Fruit fly (Drosophila melanogaster) whole organism, pupa: ENCODE results near the gene TTLL4A.

Source experiments
- CG10348 ChIP-seq: fragments of 200-800 bp; sonication (Bioruptor generic); IDR thresholded peaks from 2 replicates; pipeline ENCODE4 v1.3.6; 2022; ENCODE audit warnings: missing biosample characterization, missing genetic modification characterization
- CG12605 ChIP-seq: fragments of 200-800 bp; sonication (Bioruptor generic); IDR thresholded peaks from 2 replicates; pipeline ENCODE4 v1.3.6; 2022; ENCODE audit warnings: missing biosample characterization, missing genetic modification characterization
- CG13204 ChIP-seq: fragments of 200-800 bp; sonication (Bioruptor generic); optimal IDR thresholded peaks from 2 replicates; lab custom pipeline; 2018; ENCODE audit warnings: missing biosample characterization, mild to moderate bottlenecking, missing genetic modification characterization, moderate library complexity
- CG14655 ChIP-seq: fragments of 200-800 bp; sonication (Bioruptor generic); optimal IDR thresholded peaks from 3 replicates; lab custom pipeline; 2017; ENCODE audit warnings: mild to moderate bottlenecking, missing biosample characterization, missing genetic modification reagents, missing genetic modification characterization
- CG15710 ChIP-seq: fragments of 200-800 bp; sonication (Bioruptor generic); optimal IDR thresholded peaks from 2 replicates; lab custom pipeline; 2018; ENCODE audit warnings: missing biosample characterization, mild to moderate bottlenecking, missing genetic modification characterization, moderate library complexity
- CG17806 ChIP-seq: fragments of 200-800 bp; sonication (Bioruptor generic); optimal IDR thresholded peaks from 2 replicates; lab custom pipeline; 2018; ENCODE audit warnings: missing biosample characterization, mild to moderate bottlenecking, missing genetic modification characterization, moderate library complexity
- CG32121 ChIP-seq: fragments of 200-800 bp; sonication (Bioruptor generic); IDR thresholded peaks from 2 replicates; pipeline ENCODE4 v1.3.6; 2022; ENCODE audit warnings: missing biosample characterization, missing genetic modification characterization
- CG34367 ChIP-seq: fragments of 200-800 bp; sonication (Bioruptor generic); optimal IDR thresholded peaks from 2 replicates; lab custom pipeline; 2018; ENCODE audit warnings: missing biosample characterization, mild to moderate bottlenecking, missing genetic modification characterization
- CG4496 ChIP-seq: fragments of 200-800 bp; sonication (Bioruptor generic); IDR thresholded peaks from 3 replicates; pipeline ENCODE4 v1.3.6; 2022; ENCODE audit warnings: missing biosample characterization, missing genetic modification characterization
- CG8159 ChIP-seq: fragments of 200-800 bp; sonication (Bioruptor generic); optimal IDR thresholded peaks from 3 replicates; lab custom pipeline; 2018; ENCODE audit warnings: missing biosample characterization, mild to moderate bottlenecking, missing genetic modification characterization, moderate library complexity
- CG8301 ChIP-seq: fragments of 200-800 bp; sonication (Bioruptor generic); optimal IDR thresholded peaks from 2 replicates; lab custom pipeline; 2018; ENCODE audit warnings: missing biosample characterization, mild to moderate bottlenecking, missing genetic modification characterization
- CG9948 ChIP-seq: fragments of 200-800 bp; sonication (Bioruptor generic); optimal IDR thresholded peaks from 2 replicates; lab custom pipeline; 2018; ENCODE audit warnings: missing biosample characterization, mild to moderate bottlenecking, missing genetic modification characterization, moderate library complexity
- D1 ChIP-seq: fragments of 200-800 bp; sonication (Bioruptor generic); optimal IDR thresholded peaks from 2 replicates; lab custom pipeline; 2018; ENCODE audit warnings: missing biosample characterization, mild to moderate bottlenecking, missing genetic modification characterization, moderate library complexity
- EcR ChIP-seq: fragments of 200-800 bp; sonication (Bioruptor generic); optimal IDR thresholded peaks from 3 replicates; lab custom pipeline; 2019; ENCODE audit warnings: missing biosample characterization, missing genetic modification characterization, mild to moderate bottlenecking, moderate library complexity, missing genetic modification reagents
- Ets98B ChIP-seq: fragments of 200-800 bp; sonication (Bioruptor generic); IDR thresholded peaks from 2 replicates; pipeline ENCODE4 v1.3.6; 2022; ENCODE audit warnings: missing biosample characterization, missing genetic modification characterization
- Pif1A ChIP-seq: fragments of 200-800 bp; sonication (Bioruptor generic); optimal IDR thresholded peaks from 3 replicates; lab custom pipeline; 2016; ENCODE audit warnings: missing biosample characterization, missing genetic modification characterization
- Pif1B ChIP-seq: fragments of 200-800 bp; sonication (Bioruptor generic); optimal IDR thresholded peaks from 3 replicates; lab custom pipeline; 2016; ENCODE audit warnings: missing biosample characterization, missing genetic modification characterization
- Snoo ChIP-seq: fragments of 200-800 bp; sonication (Bioruptor generic); optimal IDR thresholded peaks from 3 replicates; lab custom pipeline; 2017; ENCODE audit warnings: missing biosample characterization, mild to moderate bottlenecking, missing genetic modification characterization, inconsistent platforms
- fd96Ca ChIP-seq: fragments of 200-800 bp; sonication (Bioruptor generic); IDR thresholded peaks from 3 replicates; pipeline ENCODE4 v1.3.6; 2022; ENCODE audit warnings: missing biosample characterization, missing genetic modification characterization
- gl ChIP-seq: fragments of 200-800 bp; sonication (Bioruptor generic); optimal IDR thresholded peaks from 2 replicates; lab custom pipeline; 2018; ENCODE audit warnings: missing biosample characterization, mild to moderate bottlenecking, missing genetic modification characterization
- rn ChIP-seq: fragments of 200-800 bp; sonication (Bioruptor generic); IDR thresholded peaks from 2 replicates; pipeline ENCODE4 v1.3.6; 2022; ENCODE audit warnings: missing biosample characterization, missing genetic modification characterization

TTLL4A gene

dm6 chr2L:11044678-11045466 lies 55.7 kb downstream of the TTLL4A start:
- TF ChIP-seq EcR (GFP tag; lab: Kevin White, UChicago) (no peak), CG17806 (tag; lab: Kevin White, UChicago) (no peak), Pif1B (peak; percentile 12), gl (tag; lab: Kevin White, UChicago) (peak; percentile 58), rn (GFP tag; lab: Robert Waterston, UW) (no peak), CG4496 (GFP tag; lab: Robert Waterston, UW) (peak; percentile 49; the same call in 1 of the 3 replicates), CG8301 (tag; lab: Kevin White, UChicago) (no peak), CG10348 (0 out of 2 replicates have a peak, but pooled peaks have one; percentile 16), CG34367 (tag; lab: Kevin White, UChicago) (peak; percentile 11), Snoo (tag; lab: Kevin White, UChicago) (peak; percentile 52), D1 (tag; lab: Kevin White, UChicago) (no peak), CG9948 (peak; percentile 29), Pif1A (peak; percentile 41), CG14655 (GFP tag; lab: Kevin White, UChicago) (peak; percentile 61), fd96Ca (GFP tag; lab: Robert Waterston, UW) (peak; percentile 52; the same call in 2 of the 3 replicates), CG8159 (peak; percentile 68), CG12605 (GFP tag; lab: Robert Waterston, UW) (peak; percentile 37), CG13204 (GFP tag; lab: Kevin White, UChicago) (peak; percentile 83), CG15710 (tag; lab: Kevin White, UChicago) (peak; percentile 31), CG32121 (peak; percentile 48; the same call in 1 of the 2 replicates), Ets98B (peak; percentile 52)

dm6 chr2L:11045467-11045914 lies 56.3 kb downstream of the TTLL4A start:
- TF ChIP-seq CG15710 (tag; lab: Kevin White, UChicago) (no peak), CG13204 (GFP tag; lab: Kevin White, UChicago) (no peak), CG10348 (no peak), CG14655 (GFP tag; lab: Kevin White, UChicago) (no peak), fd96Ca (GFP tag; lab: Robert Waterston, UW) (peak; percentile 11; the same call in 1 of the 3 replicates), EcR (GFP tag; lab: Kevin White, UChicago) (peak; percentile 98), Pif1B (no peak), CG34367 (tag; lab: Kevin White, UChicago) (no peak), gl (tag; lab: Kevin White, UChicago) (no peak)

dm6 chr2L:11046051-11046450 lies 56.9 kb downstream of the TTLL4A start:
- TF ChIP-seq CG8301 (tag; lab: Kevin White, UChicago) (no peak), Ets98B (no peak)
